Fruit fly (Drosophila melanogaster): ENCODE data around the gene dock.
A peak's percentile ranks its signal among the peaks of the same experiment; 100 is the strongest.

dock gene

DNA sequence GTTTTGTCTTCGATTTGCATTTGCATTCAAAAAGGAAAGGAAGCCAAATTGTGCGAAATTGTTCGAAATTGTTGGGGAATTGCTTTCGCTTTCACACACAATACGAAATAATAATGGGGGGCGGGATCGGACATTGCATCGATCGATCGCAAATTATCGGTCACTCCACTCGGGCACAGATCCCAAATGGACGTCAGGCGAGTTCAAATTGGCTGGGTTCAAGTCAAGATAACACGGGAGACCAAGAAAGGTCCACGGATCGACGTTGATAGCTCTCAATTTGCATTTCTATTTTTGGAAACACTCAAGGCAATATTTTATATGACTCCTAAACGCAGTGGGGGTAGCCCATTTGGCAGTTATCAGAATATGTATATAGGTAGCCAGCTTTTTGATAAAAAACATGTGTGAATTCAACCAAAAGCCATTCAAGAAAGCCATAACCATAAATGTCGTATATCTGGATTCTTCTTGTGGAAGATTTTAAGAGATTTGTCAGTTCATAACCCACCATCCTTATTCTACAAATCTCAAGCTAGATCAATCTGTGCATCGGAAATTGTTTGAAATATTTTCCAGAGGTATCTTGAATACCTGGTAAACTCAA lies 23.5 kb downstream of the dock start:
- no peak for TF ChIP-seq gl (tag; optimal IDR thresholded peaks at IDR 0.05)
- no peak for TF ChIP-seq D1 (tag; optimal IDR thresholded peaks at IDR 0.05)
- TF ChIP-seq CG34367 (tag; optimal IDR thresholded peaks at IDR 0.05): no peak
- TF ChIP-seq Pif1B (GFP tag; optimal IDR thresholded peaks at IDR 0.05): no peak
- peak; percentile 43 for TF ChIP-seq EcR (GFP tag; optimal IDR thresholded peaks at IDR 0.05)
- no peak for TF ChIP-seq Pif1A (GFP tag; optimal IDR thresholded peaks at IDR 0.05)
- TF ChIP-seq Snoo (tag; optimal IDR thresholded peaks at IDR 0.05): no peak

DNA sequence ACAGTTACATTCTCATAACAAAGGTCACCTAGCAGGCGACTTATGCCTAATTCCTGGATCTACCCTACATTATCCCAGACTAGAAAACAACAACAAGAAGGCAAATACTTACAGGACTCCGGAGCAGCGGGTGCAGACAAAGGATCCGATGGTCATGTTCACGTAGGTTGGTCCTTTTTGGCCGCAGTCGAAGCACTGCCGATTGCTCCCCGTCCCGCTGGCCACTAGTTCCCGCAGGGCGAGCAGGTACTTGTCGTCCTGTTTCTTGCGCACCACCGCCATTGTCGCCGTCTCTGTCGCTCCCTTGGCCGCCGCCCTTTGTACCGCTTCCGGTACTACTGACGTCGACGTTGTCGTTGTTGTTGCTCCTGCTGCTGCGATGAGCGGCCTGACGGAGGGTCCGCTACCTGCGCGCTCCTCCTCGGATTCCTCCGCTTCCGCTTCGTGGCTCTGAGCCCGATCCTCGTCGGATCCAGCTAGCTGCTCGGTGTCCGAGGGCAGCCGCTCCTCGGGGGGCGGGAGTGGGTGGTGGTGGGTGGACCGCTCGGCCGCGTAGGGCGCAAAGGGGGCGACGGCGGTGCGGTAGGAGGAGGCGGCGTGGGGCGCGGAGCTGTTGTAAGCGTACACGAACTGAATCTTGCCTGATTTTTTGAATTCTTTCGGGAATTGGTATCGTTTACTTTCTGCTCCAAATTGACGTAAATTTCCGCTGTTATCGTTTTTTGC lies 24.2 kb downstream of the dock start:
- TF ChIP-seq CG12605 (GFP tag; IDR thresholded peaks at IDR 0.05) (no peak), CG13204 (GFP tag; optimal IDR thresholded peaks at IDR 0.05) (peak; percentile 68)

DNA sequence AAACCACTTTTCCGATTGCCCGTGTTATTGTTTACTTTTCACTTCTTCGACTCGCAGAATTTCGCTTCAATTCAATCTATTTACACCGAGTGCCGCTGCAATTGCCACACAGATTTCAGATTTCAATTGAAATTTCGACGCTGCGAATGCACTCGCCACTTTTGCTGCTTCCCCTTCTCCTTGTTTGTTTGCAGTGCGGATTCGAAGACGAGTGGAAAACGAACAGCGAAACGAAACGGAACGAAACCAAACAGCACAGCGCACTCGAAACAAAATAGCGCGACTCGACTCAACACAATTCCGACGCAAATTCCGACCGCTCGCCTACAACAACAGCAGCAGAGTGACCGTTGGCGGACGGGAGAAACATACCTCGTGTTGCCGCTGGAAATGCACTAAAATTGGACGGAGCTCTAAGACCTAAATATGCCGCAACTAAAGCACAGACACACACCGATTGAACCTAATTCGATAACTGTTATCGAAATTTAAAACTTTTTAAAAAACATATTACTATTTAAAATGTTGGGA lies 25.0 kb downstream of the dock start, which contains the start of gene drongo:
drongo (minus strand) TSS at position 345 of the 531 bp plus-strand sequence.
- no peak for TF ChIP-seq CG8301 (tag; optimal IDR thresholded peaks at IDR 0.05)
- no peak for TF ChIP-seq CG10348 (GFP tag; IDR thresholded peaks at IDR 0.05)
- TF ChIP-seq D1 (tag; optimal IDR thresholded peaks at IDR 0.05): no peak
- TF ChIP-seq Ets98B (GFP tag; IDR thresholded peaks at IDR 0.05): peak; percentile 64; the same call in 1 of the 2 replicates
- TF ChIP-seq Pif1B (GFP tag; optimal IDR thresholded peaks at IDR 0.05): no peak
- peak; percentile 16; the same call in 1 of the 2 replicates for TF ChIP-seq CG32121 (GFP tag; IDR thresholded peaks at IDR 0.05)
- TF ChIP-seq Snoo (tag; optimal IDR thresholded peaks at IDR 0.05): peak; percentile 14
- no peak for TF ChIP-seq CG9948 (tag; optimal IDR thresholded peaks at IDR 0.05)
- TF ChIP-seq gl (tag; optimal IDR thresholded peaks at IDR 0.05): peak; percentile 13
- peak; percentile 77 for TF ChIP-seq CG12605 (GFP tag; IDR thresholded peaks at IDR 0.05)
- no peak for TF ChIP-seq CG14655 (GFP tag; optimal IDR thresholded peaks at IDR 0.05)
- no peak for TF ChIP-seq Pif1A (GFP tag; optimal IDR thresholded peaks at IDR 0.05)
- peak; percentile 7 for TF ChIP-seq CG8159 (tag; optimal IDR thresholded peaks at IDR 0.05)
- no peak for TF ChIP-seq CG17806 (tag; optimal IDR thresholded peaks at IDR 0.05)
- TF ChIP-seq rn (GFP tag; IDR thresholded peaks at IDR 0.05): no peak
- no peak; the same call in 2 of the 3 replicates for TF ChIP-seq fd96Ca (GFP tag; IDR thresholded peaks at IDR 0.05)
- peak; percentile 48 for TF ChIP-seq CG13204 (GFP tag; optimal IDR thresholded peaks at IDR 0.05)
- TF ChIP-seq EcR (GFP tag; optimal IDR thresholded peaks at IDR 0.05): peak; percentile 53
- peak; percentile 7 for TF ChIP-seq CG15710 (tag; optimal IDR thresholded peaks at IDR 0.05)
- TF ChIP-seq CG34367 (tag; optimal IDR thresholded peaks at IDR 0.05): no peak
- peak; percentile 74 for TF ChIP-seq CG4496 (GFP tag; IDR thresholded peaks at IDR 0.05)

DNA sequence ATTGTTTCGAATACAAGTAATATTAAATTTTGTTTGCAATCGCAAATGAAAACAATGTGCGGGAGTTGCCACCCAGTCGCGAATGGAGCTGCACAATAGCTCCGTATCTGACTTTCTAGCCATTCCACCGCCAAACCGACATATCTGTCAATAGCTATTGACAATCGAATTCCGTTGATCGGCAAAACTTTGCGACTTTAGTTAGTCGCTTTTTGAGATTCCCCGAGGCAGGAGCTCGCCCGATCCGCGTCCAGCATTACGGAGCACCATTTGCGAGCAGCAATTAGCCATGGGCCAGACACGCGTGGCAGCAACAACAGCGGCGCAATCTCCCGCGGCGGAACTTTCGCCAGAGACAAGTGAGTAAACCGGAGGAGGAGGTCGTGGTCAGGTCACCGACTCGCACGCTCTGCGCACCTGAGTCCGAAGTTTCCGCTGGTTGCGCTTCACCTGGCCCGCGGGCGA lies 26.9 kb downstream of the dock start, which contains the start of the genes CG4291 and kraken:
CG4291 (minus strand) TSS at position 84 of the 465 bp plus-strand sequence.
kraken (plus strand) TSS at position 122 of the 465 bp plus-strand sequence.
- TF ChIP-seq Ets98B (GFP tag; IDR thresholded peaks at IDR 0.05) (peak; percentile 53), CG12605 (GFP tag; IDR thresholded peaks at IDR 0.05) (peak; percentile 49), gl (tag; optimal IDR thresholded peaks at IDR 0.05) (peak; percentile 8), fd96Ca (GFP tag; IDR thresholded peaks at IDR 0.05) (peak; percentile 53; the same call in 1 of the 3 replicates), CG10348 (GFP tag; IDR thresholded peaks at IDR 0.05) (no peak), EcR (GFP tag; optimal IDR thresholded peaks at IDR 0.05) (peak; percentile 60), D1 (tag; optimal IDR thresholded peaks at IDR 0.05) (no peak), CG14655 (GFP tag; optimal IDR thresholded peaks at IDR 0.05) (no peak), CG32121 (GFP tag; IDR thresholded peaks at IDR 0.05) (peak; percentile 59; the same call in 1 of the 2 replicates), CG17806 (tag; optimal IDR thresholded peaks at IDR 0.05) (peak; percentile 7), rn (GFP tag; IDR thresholded peaks at IDR 0.05) (no peak), CG13204 (GFP tag; optimal IDR thresholded peaks at IDR 0.05) (no peak), CG4496 (GFP tag; IDR thresholded peaks at IDR 0.05) (peak; percentile 76), Pif1A (GFP tag; optimal IDR thresholded peaks at IDR 0.05) (no peak), CG8159 (tag; optimal IDR thresholded peaks at IDR 0.05) (peak; percentile 4), CG8301 (tag; optimal IDR thresholded peaks at IDR 0.05) (peak; percentile 28), CG9948 (tag; optimal IDR thresholded peaks at IDR 0.05) (no peak), Pif1B (GFP tag; optimal IDR thresholded peaks at IDR 0.05) (no peak), Snoo (tag; optimal IDR thresholded peaks at IDR 0.05) (peak; percentile 46), CG34367 (tag; optimal IDR thresholded peaks at IDR 0.05) (no peak), CG15710 (tag; optimal IDR thresholded peaks at IDR 0.05) (peak; percentile 28)

DNA sequence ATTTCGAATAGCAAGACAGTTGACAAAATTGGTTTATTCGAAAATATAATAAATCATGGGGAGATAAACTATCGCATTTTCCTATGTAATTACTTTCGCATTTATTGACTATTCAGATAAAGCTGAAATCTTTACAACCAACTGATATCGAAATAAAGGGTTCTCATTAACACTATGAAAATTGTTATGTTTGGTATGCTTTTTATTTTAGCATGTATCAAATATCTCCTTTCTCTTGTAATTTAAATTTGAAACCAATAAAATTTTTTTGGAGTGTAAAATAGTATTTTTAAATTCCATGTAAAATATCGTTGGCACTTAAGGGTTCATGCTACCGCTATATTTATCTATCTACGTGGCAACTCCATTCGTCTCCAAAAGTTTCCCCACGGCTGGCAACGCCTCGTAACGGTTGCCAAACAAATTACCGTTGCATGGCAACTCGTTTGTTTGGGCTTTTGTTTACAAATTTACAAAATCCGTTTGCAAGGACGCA lies 29.3 kb downstream of the dock start, which contains the start of gene CG13949:
CG13949 (plus strand) TSS at position 286 of the 496 bp plus-strand sequence.
- TF ChIP-seq Ets98B (GFP tag; IDR thresholded peaks at IDR 0.05) (peak; percentile 53), CG15710 (tag; optimal IDR thresholded peaks at IDR 0.05) (peak; percentile 45), rn (GFP tag; IDR thresholded peaks at IDR 0.05) (peak; percentile 40; the same call in 1 of the 2 replicates), CG32121 (GFP tag; IDR thresholded peaks at IDR 0.05) (peak; percentile 33; the same call in 1 of the 2 replicates), EcR (GFP tag; optimal IDR thresholded peaks at IDR 0.05) (no peak), CG4496 (GFP tag; IDR thresholded peaks at IDR 0.05) (peak; percentile 81), CG9948 (tag; optimal IDR thresholded peaks at IDR 0.05) (peak; percentile 29), CG13204 (GFP tag; optimal IDR thresholded peaks at IDR 0.05) (no peak), CG17806 (tag; optimal IDR thresholded peaks at IDR 0.05) (peak; percentile 43), D1 (tag; optimal IDR thresholded peaks at IDR 0.05) (no peak), Snoo (tag; optimal IDR thresholded peaks at IDR 0.05) (no peak), CG8301 (tag; optimal IDR thresholded peaks at IDR 0.05) (peak; percentile 16), CG12605 (GFP tag; IDR thresholded peaks at IDR 0.05) (peak; percentile 42; the same call in 1 of the 2 replicates), CG14655 (GFP tag; optimal IDR thresholded peaks at IDR 0.05) (no peak), CG8159 (tag; optimal IDR thresholded peaks at IDR 0.05) (peak; percentile 29), CG10348 (GFP tag; IDR thresholded peaks at IDR 0.05) (no peak)

Data from whole organism, pupa.